Fruit fly (Drosophila melanogaster) whole organism, embryonic: ENCODE results near the gene CG34434.

Experiments
- Ada2b ChIP-seq: fragments of 200-800 bp; sonication (Bioruptor generic); IDR thresholded peaks from 2 replicates; pipeline ENCODE4 v1.3.6; 2022; ENCODE audit warnings: missing biosample characterization, missing genetic modification characterization
- Aef1 ChIP-seq: fragments of 200-800 bp; sonication (Bioruptor generic); IDR thresholded peaks from 3 replicates; pipeline ENCODE4 v1.3.6; 2022; ENCODE audit warnings: missing biosample characterization, missing genetic modification characterization
- B-H1 ChIP-seq: fragments of 200-800 bp; sonication (Bioruptor generic); IDR thresholded peaks from 3 replicates; pipeline ENCODE4 v1.3.6; 2022; ENCODE audit warnings: missing biosample characterization, missing genetic modification characterization
- Bgb ChIP-seq: fragments of 200-800 bp; sonication (Bioruptor generic); IDR thresholded peaks from 2 replicates; pipeline ENCODE4 v1.3.6; 2022; ENCODE audit warnings: missing biosample characterization, missing genetic modification characterization; ENCODE audit not compliant: partially characterized antibody
- CG10462 ChIP-seq: fragments of 200-800 bp; sonication (Bioruptor generic); optimal IDR thresholded peaks from 2 replicates; lab custom pipeline; 2016; ENCODE audit warnings: missing biosample characterization, missing genetic modification characterization
- CG12391 ChIP-seq: fragments of 200-800 bp; sonication (Bioruptor generic); optimal IDR thresholded peaks from 3 replicates; lab custom pipeline; 2018; ENCODE audit warnings: missing biosample characterization, mild to moderate bottlenecking, missing genetic modification characterization, moderate library complexity
- CG12942 ChIP-seq: fragments of 200-800 bp; sonication (Bioruptor generic); optimal IDR thresholded peaks from 3 replicates; lab custom pipeline; 2016; ENCODE audit warnings: missing biosample characterization, missing genetic modification characterization
- CG15073 ChIP-seq: fragments of 200-800 bp; sonication (Bioruptor generic); optimal IDR thresholded peaks from 2 replicates; lab custom pipeline; 2016; ENCODE audit warnings: missing biosample characterization, missing genetic modification characterization
- CG1603 ChIP-seq: fragments of 200-800 bp; sonication (Bioruptor generic); optimal IDR thresholded peaks from 2 replicates; lab custom pipeline; 2019; ENCODE audit warnings: missing biosample characterization, mild to moderate bottlenecking, missing genetic modification characterization, moderate library complexity
- CG16813 ChIP-seq: fragments of 200-800 bp; sonication (Bioruptor generic); IDR thresholded peaks from 3 replicates; pipeline ENCODE4 v1.3.6; 2022; ENCODE audit warnings: missing biosample characterization, missing genetic modification characterization; ENCODE audit not compliant: partially characterized antibody
- CG18764 ChIP-seq: fragments of 200-800 bp; sonication (Bioruptor generic); optimal IDR thresholded peaks from 3 replicates; lab custom pipeline; 2016; ENCODE audit warnings: missing biosample characterization, missing genetic modification characterization
- CG2199 ChIP-seq: fragments of 200-800 bp; sonication (Bioruptor generic); IDR thresholded peaks from 3 replicates; pipeline ENCODE4 v1.3.6; 2022; ENCODE audit warnings: missing biosample characterization, missing genetic modification characterization
- CG2712 ChIP-seq: fragments of 200-800 bp; optimal IDR thresholded peaks from 3 replicates; lab custom pipeline; 2019; ENCODE audit warnings: missing biosample characterization, mild to moderate bottlenecking, missing genetic modification characterization, moderate library complexity
- CG2875 ChIP-seq: fragments of 200-800 bp; sonication (Bioruptor generic); optimal IDR thresholded peaks from 2 replicates; lab custom pipeline; 2017; ENCODE audit warnings: missing biosample characterization, mild to moderate bottlenecking, missing genetic modification characterization, missing genetic modification reagents
- CG4424 ChIP-seq: fragments of 200-800 bp; sonication (Bioruptor generic); optimal IDR thresholded peaks from 3 replicates; lab custom pipeline; 2016; ENCODE audit warnings: missing biosample characterization, missing genetic modification characterization
- CG5180 ChIP-seq: fragments of 200-800 bp; sonication (Bioruptor generic); optimal IDR thresholded peaks from 3 replicates; lab custom pipeline; 2017; ENCODE audit warnings: missing biosample characterization, missing genetic modification characterization, mild to moderate bottlenecking, moderate library complexity, missing genetic modification reagents
- CG7357 ChIP-seq: fragments of 200-800 bp; sonication (Bioruptor generic); IDR thresholded peaks from 3 replicates; pipeline ENCODE4 v1.3.6; 2022; ENCODE audit warnings: missing biosample characterization, missing genetic modification characterization
- CG7556 ChIP-seq: fragments of 200-800 bp; sonication (Bioruptor generic); optimal IDR thresholded peaks from 2 replicates; lab custom pipeline; 2017; ENCODE audit warnings: missing biosample characterization, mild to moderate bottlenecking, missing genetic modification characterization
- CG7928 ChIP-seq: fragments of 200-800 bp; sonication (Bioruptor generic); optimal IDR thresholded peaks from 2 replicates; lab custom pipeline; 2017; ENCODE audit warnings: missing biosample characterization, mild to moderate bottlenecking, missing genetic modification characterization
- CG8281 ChIP-seq: fragments of 200-800 bp; sonication (Bioruptor generic); optimal IDR thresholded peaks from 2 replicates; lab custom pipeline; 2018; ENCODE audit warnings: missing biosample characterization, mild to moderate bottlenecking, missing genetic modification characterization, moderate library complexity
- Dfd ChIP-seq, 2 experiments: fragments of >200 bp; optimal IDR thresholded peaks; 2 replicates each; lab custom pipeline; 2017; ENCODE audit warnings: missing biosample characterization in 2 of 2, missing genetic modification characterization in 2 of 2
- Drgx ChIP-seq: fragments of 200-800 bp; sonication (Bioruptor generic); IDR thresholded peaks from 2 replicates; pipeline ENCODE4 v1.3.6; 2022; ENCODE audit warnings: missing biosample characterization, missing genetic modification characterization
- Eip74EF ChIP-seq, 2 experiments: fragments of 200-800 bp in 1 of 2; fragments of >200 bp in 1 of 2; sonication (Bioruptor generic) in 1 of 2; optimal IDR thresholded peaks; 2 replicates each; lab custom pipeline; 2017 to 2019; ENCODE audit warnings: missing biosample characterization in 2 of 2, missing genetic modification characterization in 2 of 2, mild to moderate bottlenecking in 1 of 2, moderate library complexity in 1 of 2
- Elba2 ChIP-seq: fragments of 200-800 bp; sonication (Bioruptor generic); optimal IDR thresholded peaks from 3 replicates; lab custom pipeline; 2016; ENCODE audit warnings: missing biosample characterization, missing genetic modification characterization
- Gsc ChIP-seq: fragments of 200-800 bp; sonication (Bioruptor generic); IDR thresholded peaks from 2 replicates; pipeline ENCODE4 v1.3.6; 2022; ENCODE audit warnings: missing biosample characterization, missing genetic modification characterization
- H15 ChIP-seq: fragments of 200-800 bp; sonication (Bioruptor generic); IDR thresholded peaks from 3 replicates; pipeline ENCODE4 v1.3.6; 2022; ENCODE audit warnings: missing biosample characterization, missing genetic modification characterization
- Hr51 ChIP-seq, 2 experiments: fragments of 200-800 bp; sonication (Bioruptor generic); optimal IDR thresholded peaks; 2 replicates in 1 of 2; 3 replicates in 1 of 2; lab custom pipeline; 2016 to 2018; ENCODE audit warnings: missing biosample characterization in 2 of 2, missing genetic modification characterization in 2 of 2, mild to moderate bottlenecking in 1 of 2, moderate library complexity in 1 of 2
- Med ChIP-seq: fragments of 200-800 bp; sonication (Bioruptor generic); peaks from one replicate; lab custom pipeline; 2016; ENCODE audit warnings: missing biosample characterization, missing genetic modification characterization, mild to moderate bottlenecking, inconsistent platforms, moderate library complexity
- Oli ChIP-seq: fragments of 200-800 bp; sonication (Bioruptor generic); optimal IDR thresholded peaks from 2 replicates; lab custom pipeline; 2018; ENCODE audit warnings: missing biosample characterization, mild to moderate bottlenecking, missing genetic modification characterization, moderate library complexity
- Ptx1 ChIP-seq: fragments of 200-800 bp; sonication (Bioruptor generic); IDR thresholded peaks from 2 replicates; pipeline ENCODE4 v1.3.6; 2022; ENCODE audit warnings: missing biosample characterization, missing genetic modification characterization
- Scr ChIP-seq: fragments of 200-800 bp; sonication (Bioruptor generic); IDR thresholded peaks from 2 replicates; pipeline ENCODE4 v1.3.6; 2022; ENCODE audit warnings: missing biosample characterization, missing genetic modification characterization; ENCODE audit not compliant: partially characterized antibody
- ap ChIP-seq: fragments of 200-800 bp; sonication (Bioruptor generic); IDR thresholded peaks from 2 replicates; pipeline ENCODE4 v1.3.6; 2022; ENCODE audit warnings: missing biosample characterization, missing genetic modification characterization
- ara ChIP-seq: fragments of 200-800 bp; sonication (Bioruptor generic); IDR thresholded peaks from 2 replicates; pipeline ENCODE4 v1.3.6; 2022; ENCODE audit warnings: missing biosample characterization, missing genetic modification characterization
- bab2 ChIP-seq: fragments of 200-800 bp; sonication (Bioruptor generic); optimal IDR thresholded peaks from 2 replicates; lab custom pipeline; 2016; ENCODE audit warnings: missing biosample characterization, missing genetic modification characterization
- btn ChIP-seq: fragments of 200-800 bp; sonication (Bioruptor generic); optimal IDR thresholded peaks from 2 replicates; lab custom pipeline; 2016; ENCODE audit warnings: missing biosample characterization, missing genetic modification characterization
- gsb-n ChIP-seq: fragments of 200-800 bp; sonication (Bioruptor generic); optimal IDR thresholded peaks from 3 replicates; lab custom pipeline; 2018; ENCODE audit warnings: missing biosample characterization, mild to moderate bottlenecking, missing genetic modification characterization
- her ChIP-seq: fragments of 200-800 bp; sonication (Bioruptor generic); optimal IDR thresholded peaks from 2 replicates; lab custom pipeline; 2016; ENCODE audit warnings: missing biosample characterization, missing genetic modification characterization
- inv ChIP-seq: fragments of 200-800 bp; sonication (Bioruptor generic); IDR thresholded peaks from 2 replicates; pipeline ENCODE4 v1.3.6; 2022; ENCODE audit warnings: missing biosample characterization, missing genetic modification characterization; ENCODE audit not compliant: partially characterized antibody
- knrl ChIP-seq: fragments of 200-800 bp; sonication (Bioruptor generic); IDR thresholded peaks from 3 replicates; pipeline ENCODE4 v1.3.6; 2022; ENCODE audit warnings: missing biosample characterization, missing genetic modification characterization; ENCODE audit not compliant: partially characterized antibody
- luna ChIP-seq: fragments of 200-800 bp; sonication (Bioruptor generic); optimal IDR thresholded peaks from 2 replicates; lab custom pipeline; 2016; ENCODE audit warnings: missing biosample characterization, missing genetic modification characterization
- nerfin-2 ChIP-seq: fragments of 200-800 bp; sonication (Bioruptor generic); IDR thresholded peaks from 2 replicates; pipeline ENCODE4 v1.3.6; 2022; ENCODE audit warnings: missing biosample characterization, missing genetic modification characterization; ENCODE audit not compliant: partially characterized antibody
- otp ChIP-seq: fragments of 200-800 bp; sonication (Bioruptor generic); IDR thresholded peaks from 3 replicates; pipeline ENCODE4, ENCODE4 v1.3.6; 2022; ENCODE audit warnings: missing biosample characterization, missing genetic modification characterization
- p53 ChIP-seq: fragments of 200-800 bp; sonication (Bioruptor generic); optimal IDR thresholded peaks from 2 replicates; lab custom pipeline; 2016; ENCODE audit warnings: missing biosample characterization, missing genetic modification characterization
- sc ChIP-seq, 3 experiments: fragments of >200 bp in 2 of 3; fragments of 200-800 bp in 1 of 3; sonication (Bioruptor generic) in 1 of 3; optimal IDR thresholded peaks; 2 replicates in 2 of 3; 3 replicates in 1 of 3; lab custom pipeline; 2017; ENCODE audit warnings: mild to moderate bottlenecking in 1 of 3, missing biosample characterization in 1 of 3, missing genetic modification characterization in 1 of 3, missing genetic modification reagents in 1 of 3
- scrt ChIP-seq: fragments of 200-800 bp; sonication (Bioruptor generic); optimal IDR thresholded peaks from 2 replicates; lab custom pipeline; 2018; ENCODE audit warnings: missing biosample characterization, mild to moderate bottlenecking, missing genetic modification characterization, moderate library complexity
- sd ChIP-seq: fragments of 200-800 bp; sonication (Bioruptor generic); optimal IDR thresholded peaks from 3 replicates; lab custom pipeline; 2018; ENCODE audit warnings: missing biosample characterization, mild to moderate bottlenecking, missing genetic modification characterization, moderate library complexity
- slp2 ChIP-seq: fragments of 200-800 bp; sonication (Bioruptor generic); optimal IDR thresholded peaks from 2 replicates; lab custom pipeline; 2016; ENCODE audit warnings: missing biosample characterization, missing genetic modification characterization
- ssp ChIP-seq: fragments of 200-800 bp; sonication (Bioruptor generic); IDR thresholded peaks from 2 replicates; pipeline ENCODE4 v1.3.6; 2022; ENCODE audit warnings: missing biosample characterization, missing genetic modification characterization
- tap ChIP-seq: fragments of 200-800 bp; optimal IDR thresholded peaks from 3 replicates; lab custom pipeline; 2019; ENCODE audit warnings: missing biosample characterization, mild to moderate bottlenecking, missing genetic modification characterization, moderate library complexity
- zfh1 ChIP-seq: fragments of 200-800 bp; sonication (Bioruptor generic); IDR thresholded peaks from 3 replicates; pipeline ENCODE4 v1.3.6; 2022; ENCODE audit warnings: missing biosample characterization, missing genetic modification characterization

CG34434 gene

dm6 chrX:5604181-5604580 is 12.0 kb downstream of the CG34434 start (continued):
- TF ChIP-seq Scr (GFP tag; lab: Robert Waterston, UW) = no peak
- TF ChIP-seq Elba2 (GFP tag; lab: Kevin White, UChicago) = no peak
- TF ChIP-seq her (GFP tag; lab: Kevin White, UChicago) = no peak
- no peak for TF ChIP-seq CG2199 (GFP tag; lab: Robert Waterston, UW)
- TF ChIP-seq gsb-n = no peak
- TF ChIP-seq CG7357 (GFP tag; lab: Robert Waterston, UW) = 0 out of 3 replicates have a peak, but pooled peaks have one; percentile 25
- no peak for TF ChIP-seq tap (tag; lab: Kevin White, UChicago)
- TF ChIP-seq Oli (tag; lab: Kevin White, UChicago) = peak; percentile 42
- no peak for TF ChIP-seq Ada2b (GFP tag; lab: Robert Waterston, UW)
- no peak for TF ChIP-seq btn (GFP tag; lab: Kevin White, UChicago)
- TF ChIP-seq B-H1 (GFP tag; lab: Robert Waterston, UW) = no peak
- TF ChIP-seq Drgx = no peak
- no peak for TF ChIP-seq H15 (GFP tag; lab: Robert Waterston, UW)
- no peak for TF ChIP-seq Aef1
- TF ChIP-seq Gsc = no peak
- TF ChIP-seq p53 = no peak
- TF ChIP-seq nerfin-2 = no peak
- no peak for TF ChIP-seq Hr51 (GFP tag; optimal IDR thresholded peaks at IDR 0.05; lab: Kevin White, UChicago)
- no peak for TF ChIP-seq Dfd (GFP tag; optimal IDR thresholded peaks at IDR 0.05; lab: Kevin White, UChicago)
- TF ChIP-seq CG2875 (GFP tag; lab: Kevin White, UChicago) = no peak
- no peak for TF ChIP-seq CG15073 (GFP tag; lab: Kevin White, UChicago)
- no peak for TF ChIP-seq luna (GFP tag; lab: Kevin White, UChicago)
- no peak for TF ChIP-seq Eip74EF (GFP tag; optimal IDR thresholded peaks at IDR 0.05; lab: Kevin White, UChicago)
- TF ChIP-seq CG12942 (GFP tag; lab: Kevin White, UChicago) = no peak
- peak; percentile 28 for TF ChIP-seq bab2 (GFP tag; lab: Kevin White, UChicago)
- TF ChIP-seq Med = peak; percentile 86
- TF ChIP-seq CG7556 (GFP tag; lab: Kevin White, UChicago) = peak; percentile 30
- no peak for TF ChIP-seq CG5180
- TF ChIP-seq zfh1 (GFP tag; lab: Robert Waterston, UW) = peak; percentile 80
- TF ChIP-seq CG18764 = no peak
- no peak for TF ChIP-seq CG10462 (GFP tag; lab: Kevin White, UChicago)
- peak; percentile 58 for TF ChIP-seq CG2712 (tag; lab: Kevin White, UChicago)
- no peak for TF ChIP-seq CG8281 (tag; lab: Kevin White, UChicago)
- peak; percentile 59; the same call in 1 of the 2 replicates for TF ChIP-seq ara
- no peak for TF ChIP-seq CG16813 (GFP tag; lab: Robert Waterston, UW)
- TF ChIP-seq sc (optimal IDR thresholded peaks at IDR 0.05; lab: Kevin White, UChicago) = no peak
- TF ChIP-seq sc (GFP tag; optimal IDR thresholded peaks at IDR 0.05; lab: Kevin White, UChicago) = no peak
- TF ChIP-seq ap (GFP tag; lab: Robert Waterston, UW) = no peak
- TF ChIP-seq CG7928 (GFP tag; lab: Kevin White, UChicago) = no peak
- no peak for TF ChIP-seq sd
- TF ChIP-seq Bgb = no peak
- TF ChIP-seq Ptx1 (GFP tag; lab: Robert Waterston, UW) = peak; percentile 36; the same call in 1 of the 2 replicates
- TF ChIP-seq scrt (GFP tag; lab: Kevin White, UChicago) = no peak
- TF ChIP-seq otp (GFP tag; lab: Robert Waterston, UW) = no peak
- TF ChIP-seq CG1603 (tag; lab: Kevin White, UChicago) = peak; percentile 74
- no peak for TF ChIP-seq ssp (GFP tag; lab: Robert Waterston, UW)
- TF ChIP-seq CG4424 (GFP tag; lab: Kevin White, UChicago) = peak; percentile 31
- no peak for TF ChIP-seq inv
- no peak for TF ChIP-seq knrl (GFP tag; lab: Robert Waterston, UW)
- peak; percentile 35 for TF ChIP-seq CG12391 (tag; lab: Kevin White, UChicago)
- no peak for TF ChIP-seq slp2 (GFP tag; lab: Kevin White, UChicago)
